Worm (Caenorhabditis elegans) whole organism, young adult: ENCODE results near the gene tin-9.2.

Source experiments
- B0261.1 ChIP-seq: sonication (generic microtip); optimal IDR thresholded peaks from 2 replicates; lab custom pipeline; 2016; ENCODE audit warnings: mild to moderate bottlenecking, missing genetic modification characterization, moderate library complexity, missing compliant biosample characterization
- F22D6.2 ChIP-seq: sonication (generic microtip); optimal IDR thresholded peaks from 2 replicates; lab custom pipeline; 2016; ENCODE audit warnings: mild to moderate bottlenecking, missing genetic modification characterization, missing compliant biosample characterization
- F23B12.7 ChIP-seq: sonication (generic microtip); optimal IDR thresholded peaks from 2 replicates; lab custom pipeline; 2017; ENCODE audit warnings: missing genetic modification characterization, mild to moderate bottlenecking, missing compliant biosample characterization, antibody characterized with exemption, moderate library complexity; ENCODE audit not compliant: insufficient read depth
- F57C9.4 ChIP-seq: sonication (generic microtip); optimal IDR thresholded peaks from 2 replicates; lab custom pipeline; 2017; ENCODE audit warnings: mild to moderate bottlenecking, missing genetic modification characterization, missing compliant biosample characterization
- K11D2.4 ChIP-seq: fragments of 200-800 bp; sonication (Bioruptor generic); IDR thresholded peaks from 2 replicates; pipeline ENCODE4 v1.3.6; 2022; ENCODE audit warnings: missing genetic modification reagents, missing genetic modification characterization, missing compliant biosample characterization
- Y53G8AR.9 ChIP-seq: fragments of 200-800 bp; sonication (Bioruptor generic); conservative IDR thresholded peaks from 2 replicates; pipeline ENCODE4 v1.3.6; 2022; ENCODE audit warnings: missing genetic modification reagents, missing genetic modification characterization, missing compliant biosample characterization
- akir-1 ChIP-seq: fragments of 200-800 bp; sonication (Bioruptor generic); optimal IDR thresholded peaks from 2 replicates; lab custom pipeline; 2018; ENCODE audit warnings: mild to moderate bottlenecking, missing genetic modification characterization, moderate library complexity, missing compliant biosample characterization
- ama-1 ChIP-seq, 3 experiments: fragments of 150-350 bp in 1 of 3; sonication (generic microtip) in 2 of 3; optimal IDR thresholded peaks; 2 replicates each; lab custom pipeline; 2014 to 2018; ENCODE audit warnings: missing biosample characterization in 2 of 3, missing genetic modification characterization in 2 of 3, missing genetic modification reagents in 2 of 3
- aptf-2 ChIP-seq: fragments of 200-800 bp; sonication (Bioruptor generic); conservative IDR thresholded peaks from 2 replicates; pipeline ENCODE4 v1.3.6; 2022; ENCODE audit warnings: missing genetic modification reagents, missing genetic modification characterization, missing compliant biosample characterization
- cebp-1 ChIP-seq, 2 experiments: fragments of 200-800 bp in 1 of 2; sonication (Bioruptor generic) in 1 of 2; sonication (generic microtip) in 1 of 2; IDR thresholded peaks in 1 of 2; optimal IDR thresholded peaks in 1 of 2; 2 replicates each; pipeline versions ENCODE4 v1.3.6 to Lab custom; 2017 to 2022; ENCODE audit warnings: missing compliant biosample characterization in 2 of 2, missing genetic modification characterization in 2 of 2, mild to moderate bottlenecking in 1 of 2, missing genetic modification reagents in 1 of 2, moderate library complexity in 1 of 2
- cebp-2 ChIP-seq: fragments of 200-800 bp; sonication (Bioruptor generic); IDR thresholded peaks from 2 replicates; pipeline ENCODE4 v1.3.6; 2022; ENCODE audit warnings: missing genetic modification characterization, missing compliant biosample characterization
- ceh-27 ChIP-seq: fragments of 200-800 bp; sonication (Bioruptor generic); optimal IDR thresholded peaks from 2 replicates; lab custom pipeline; 2018; ENCODE audit warnings: mild to moderate bottlenecking, missing genetic modification characterization, moderate library complexity, missing compliant biosample characterization
- ceh-40 ChIP-seq: fragments of 200-800 bp; sonication (Bioruptor generic); IDR thresholded peaks from 2 replicates; pipeline ENCODE4 v1.3.6; 2022; ENCODE audit warnings: missing genetic modification characterization, missing compliant biosample characterization
- chd-7 ChIP-seq: sonication (generic microtip); optimal IDR thresholded peaks from 2 replicates; lab custom pipeline; 2016; ENCODE audit warnings: mild to moderate bottlenecking, missing genetic modification characterization, moderate library complexity, missing compliant biosample characterization
- die-1 ChIP-seq: sonication (generic microtip); optimal IDR thresholded peaks from 2 replicates; lab custom pipeline; 2016; ENCODE audit warnings: missing genotype, mild to moderate bottlenecking, missing genetic modification characterization, missing compliant biosample characterization
- efl-1 ChIP-seq: fragments of 150-350 bp; optimal IDR thresholded peaks from 2 replicates; lab custom pipeline; 2014; ENCODE audit warnings: missing biosample characterization, missing genetic modification reagents, missing genetic modification characterization
- egrh-3 ChIP-seq: fragments of 200-800 bp; sonication (Bioruptor generic); IDR thresholded peaks from 2 replicates; pipeline ENCODE4 v1.3.6; 2022; ENCODE audit warnings: missing genetic modification reagents, missing genetic modification characterization, missing compliant biosample characterization
- ekl-4 ChIP-seq: fragments of 200-800 bp; sonication (Bioruptor generic); IDR thresholded peaks from 2 replicates; pipeline ENCODE4 v1.3.6; 2022; ENCODE audit warnings: missing genetic modification reagents, missing genetic modification characterization, missing compliant biosample characterization
- ets-4 ChIP-seq: fragments of 200-800 bp; sonication (Bioruptor generic); optimal IDR thresholded peaks from 2 replicates; lab custom pipeline; 2018; ENCODE audit warnings: mild to moderate bottlenecking, missing genetic modification characterization, missing compliant biosample characterization
- him-1 ChIP-seq: sonication (generic microtip); optimal IDR thresholded peaks from 2 replicates; lab custom pipeline; 2016; ENCODE audit warnings: missing genotype, missing genetic modification reagents, missing genetic modification characterization, missing compliant biosample characterization
- hmg-1.2 ChIP-seq: fragments of 200-800 bp; sonication (Bioruptor generic); IDR thresholded peaks from 2 replicates; pipeline ENCODE4 v1.3.6; 2022; ENCODE audit warnings: missing genetic modification reagents, missing genetic modification characterization, missing compliant biosample characterization
- let-526 ChIP-seq: fragments of 200-800 bp; sonication (Bioruptor generic); IDR thresholded peaks from 2 replicates; pipeline ENCODE4 v1.3.6; 2022; ENCODE audit warnings: missing genetic modification reagents, missing genetic modification characterization, missing compliant biosample characterization
- lin-40 ChIP-seq: sonication (generic microtip); optimal IDR thresholded peaks from 2 replicates; lab custom pipeline; 2016; ENCODE audit warnings: missing genetic modification characterization, mild to moderate bottlenecking, missing compliant biosample characterization, missing genotype, missing genetic modification reagents
- madf-3 ChIP-seq: fragments of 200-800 bp; sonication (Bioruptor generic); IDR thresholded peaks from 2 replicates; pipeline ENCODE4 v1.3.6; 2022; ENCODE audit warnings: missing genetic modification reagents, missing genetic modification characterization, missing compliant biosample characterization
- madf-8 ChIP-seq: fragments of 200-800 bp; sonication (Bioruptor generic); conservative IDR thresholded peaks from 2 replicates; pipeline ENCODE4 v1.3.6; 2022; ENCODE audit warnings: missing genetic modification reagents, missing genetic modification characterization, missing compliant biosample characterization
- mcd-1 ChIP-seq: fragments of 200-800 bp; sonication (Bioruptor generic); IDR thresholded peaks from 2 replicates; pipeline ENCODE4 v1.3.6; 2022; ENCODE audit warnings: missing genetic modification reagents, missing genetic modification characterization, missing compliant biosample characterization
- nfya-1 ChIP-seq: sonication (generic microtip); optimal IDR thresholded peaks from 2 replicates; lab custom pipeline; 2017; ENCODE audit warnings: antibody characterized with exemption, missing compliant biosample characterization, missing genetic modification characterization, borderline replicate concordance; ENCODE audit not compliant: insufficient read depth
- nhr-120 ChIP-seq: fragments of 200-800 bp; sonication (Bioruptor generic); IDR thresholded peaks from 2 replicates; pipeline ENCODE4 v1.3.6; 2022; ENCODE audit warnings: missing genetic modification characterization, missing compliant biosample characterization
- nhr-179 ChIP-seq: sonication (generic microtip); optimal IDR thresholded peaks from 2 replicates; lab custom pipeline; 2016; ENCODE audit warnings: mild to moderate bottlenecking, missing genetic modification characterization, missing compliant biosample characterization
- nhr-90 ChIP-seq: sonication (generic microtip); optimal IDR thresholded peaks from 2 replicates; lab custom pipeline; 2016; ENCODE audit warnings: missing genotype, mild to moderate bottlenecking, missing genetic modification characterization, missing compliant biosample characterization
- rcor-1 ChIP-seq: fragments of 200-800 bp; sonication (Bioruptor generic); IDR thresholded peaks from 2 replicates; pipeline ENCODE4 v1.3.6; 2022; ENCODE audit warnings: missing genetic modification reagents, missing genetic modification characterization, missing compliant biosample characterization
- sea-2 ChIP-seq: fragments of 200-800 bp; sonication (Bioruptor generic); IDR thresholded peaks from 2 replicates; pipeline ENCODE4 v1.3.6; 2022; ENCODE audit warnings: missing genetic modification characterization, missing compliant biosample characterization
- snpc-3.4 ChIP-seq: sonication (generic microtip); optimal IDR thresholded peaks from 2 replicates; lab custom pipeline; 2017; ENCODE audit warnings: missing genetic modification characterization, mild to moderate bottlenecking, missing compliant biosample characterization, antibody characterized with exemption, moderate library complexity, missing genotype, missing genetic modification reagents
- somi-1 ChIP-seq: fragments of 200-800 bp; sonication (Bioruptor generic); optimal IDR thresholded peaks from 2 replicates; lab custom pipeline; 2018; ENCODE audit warnings: mild to moderate bottlenecking, missing genetic modification characterization, missing compliant biosample characterization
- tbp1 ChIP-seq: fragments of 200-800 bp; sonication (Bioruptor generic); optimal IDR thresholded peaks from 2 replicates; lab custom pipeline; 2018; ENCODE audit warnings: mild to moderate bottlenecking, missing genetic modification characterization, missing compliant biosample characterization
- tbx-9 ChIP-seq: sonication (generic microtip); optimal IDR thresholded peaks from 2 replicates; lab custom pipeline; 2016; ENCODE audit warnings: borderline replicate concordance, missing genetic modification characterization, inconsistent platforms, missing compliant biosample characterization
- unc-130 ChIP-seq: sonication (generic microtip); optimal IDR thresholded peaks from 2 replicates; lab custom pipeline; 2016; ENCODE audit warnings: missing genetic modification reagents, missing genetic modification characterization, missing compliant biosample characterization
- xnd-1 ChIP-seq: sonication (generic microtip); optimal IDR thresholded peaks from 2 replicates; lab custom pipeline; 2016; ENCODE audit warnings: missing genotype, missing genetic modification reagents, missing genetic modification characterization, missing compliant biosample characterization
- ztf-26 ChIP-seq: sonication (generic microtip); optimal IDR thresholded peaks from 2 replicates; lab custom pipeline; 2017; ENCODE audit warnings: missing genetic modification characterization, missing compliant biosample characterization
- ztf-28 ChIP-seq: fragments of 200-800 bp; sonication (Bioruptor generic); IDR thresholded peaks from 2 replicates; pipeline ENCODE4 v1.3.6; 2022; ENCODE audit warnings: missing genetic modification reagents, missing genetic modification characterization, missing compliant biosample characterization

The tin-9.2 gene

DNA sequence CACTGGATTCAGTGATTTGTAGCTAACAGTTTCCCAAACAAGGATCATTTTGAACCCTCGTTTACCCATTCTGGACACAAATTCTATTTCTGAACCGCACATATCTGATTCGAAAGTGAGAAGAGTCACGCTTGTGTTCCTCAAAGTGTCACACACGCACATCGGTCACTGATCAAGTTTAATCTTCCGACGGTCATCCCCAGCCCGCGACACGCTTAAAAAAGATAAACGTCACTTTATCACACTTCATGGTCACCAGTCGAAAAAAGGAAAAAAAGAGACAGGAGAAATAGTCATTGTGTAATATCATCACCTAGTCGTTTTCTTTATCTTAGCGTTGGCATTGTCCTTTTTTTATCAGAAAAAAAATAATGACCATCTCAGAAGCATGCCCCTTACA is 21.1 kb upstream of the tin-9.2 start:
- TF ChIP-seq F57C9.4 (tag; lab: Kevin White, UChicago) (no peak), chd-7 (tag; lab: Kevin White, UChicago) (peak; percentile 33), nhr-120 (no peak), ztf-26 (tag; lab: Kevin White, UChicago) (peak; percentile 78), ztf-28 (GFP tag; lab: Robert Waterston, UW) (no peak), K11D2.4 (GFP tag; lab: Robert Waterston, UW) (0 out of 2 replicates have a peak, but pooled peaks have one; percentile 30), die-1 (peak; percentile 63), ceh-40 (GFP tag; lab: Robert Waterston, UW) (no peak), somi-1 (peak; percentile 17), lin-40 (tag; lab: Kevin White, UChicago) (peak; percentile 17), tbx-9 (tag; lab: Kevin White, UChicago) (no peak)

- TF ChIP-seq sea-2 (no peak), let-526 (GFP tag; lab: Robert Waterston, UW) (no peak), madf-8 (GFP tag; lab: Robert Waterston, UW) (no peak), aptf-2 (no peak), F22D6.2 (tag; lab: Kevin White, UChicago) (no peak), hmg-1.2 (GFP tag; lab: Robert Waterston, UW) (no peak)
Observed at ce11 chrIV:13078342-13078741, 20.5 kb upstream of the tin-9.2 start.

DNA sequence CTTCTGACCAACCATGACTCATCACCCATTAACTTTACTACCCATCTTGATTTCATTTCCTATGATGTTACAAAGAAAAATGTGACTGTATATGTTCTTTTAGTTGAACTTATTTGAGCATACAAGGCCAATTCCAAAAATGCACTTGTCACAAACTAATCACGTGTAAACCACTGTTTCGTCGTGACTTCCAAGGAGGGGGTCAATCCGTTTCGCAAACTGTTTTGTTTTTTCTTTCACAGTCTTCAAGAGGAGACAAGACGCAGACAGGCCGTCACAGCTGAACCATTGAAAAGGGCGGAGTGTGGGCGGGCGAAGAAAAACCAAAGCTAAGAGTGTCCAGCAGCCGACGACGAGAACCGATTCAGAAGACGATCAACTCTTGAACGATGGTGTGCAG is 19.7 kb upstream of the tin-9.2 start, which contains the start of gene C39E9.8:
C39E9.8 (plus strand) TSS at position 328 of the 400 bp plus-strand sequence.
- TF ChIP-seq ceh-27 (peak; percentile 36), ama-1 (optimal IDR thresholded peaks at IDR 0.05; lab: Kevin White, UChicago) (no peak), ama-1 (GFP tag; optimal IDR thresholded peaks at IDR 0.05; lab: Kevin White, UChicago) (no peak), tbp1 (GFP tag; lab: Kevin White, UChicago) (no peak), ztf-26 (tag; lab: Kevin White, UChicago) (peak; percentile 38), cebp-1 (GFP tag; IDR thresholded peaks at IDR 0.05; lab: Robert Waterston, UW) (no peak), cebp-1 (tag; optimal IDR thresholded peaks at IDR 0.05; lab: Kevin White, UChicago) (peak; percentile 24), akir-1 (GFP tag; lab: Kevin White, UChicago) (no peak), cebp-2 (0 out of 2 replicates have a peak, but pooled peaks have one; percentile 38)
- TF ChIP-seq, all 124 proteins: peak for 4

ce11 chrIV:13080185-13080584 is 18.6 kb upstream of the tin-9.2 start:
- TF ChIP-seq him-1 = no peak
- TF ChIP-seq egrh-3 (GFP tag; lab: Robert Waterston, UW) = no peak
- no peak for TF ChIP-seq Y53G8AR.9 (GFP tag; lab: Robert Waterston, UW)
- no peak for TF ChIP-seq B0261.1
- TF ChIP-seq nhr-90 = no peak
- TF ChIP-seq snpc-3.4 = no peak
- no peak for TF ChIP-seq ekl-4 (GFP tag; lab: Robert Waterston, UW)
- no peak for TF ChIP-seq mcd-1 (GFP tag; lab: Robert Waterston, UW)
- no peak for TF ChIP-seq nfya-1 (tag; lab: Kevin White, UChicago)
- TF ChIP-seq efl-1 (GFP tag; lab: Kevin White, UChicago) = no peak
- TF ChIP-seq akir-1 (GFP tag; lab: Kevin White, UChicago) = no peak
- no peak for TF ChIP-seq ets-4 (GFP tag; lab: Kevin White, UChicago)
- TF ChIP-seq madf-3 (GFP tag; lab: Robert Waterston, UW) = no peak
- TF ChIP-seq rcor-1 = no peak
- no peak for TF ChIP-seq xnd-1 (tag; lab: Kevin White, UChicago)
- no peak for TF ChIP-seq nhr-179
- TF ChIP-seq F23B12.7 = no peak
- no peak for TF ChIP-seq unc-130
- TF ChIP-seq die-1 = no peak
